Fruit fly (Drosophila melanogaster) whole organism: Measurements from ENCODE around the gene Nepl9.

Experiments used
- CG8478 ChIP-seq: fragments of >200 bp; optimal IDR thresholded peaks from 2 replicates; lab custom pipeline; 2018; ENCODE audit warnings: inconsistent platforms
- Dll ChIP-seq: fragments of >200 bp; optimal IDR thresholded peaks from 2 replicates; lab custom pipeline; 2017
- EcR ChIP-seq, 2 experiments: fragments of >200 bp; optimal IDR thresholded peaks; 2 replicates each; lab custom pipeline; 2017; ENCODE audit warnings: missing biosample characterization in 2 of 2, missing genetic modification characterization in 2 of 2, missing genetic modification reagents in 2 of 2
- pan ChIP-seq: fragments of >200 bp; optimal IDR thresholded peaks from 2 replicates; lab custom pipeline; 2017
- psq ChIP-seq: fragments of >200 bp; optimal IDR thresholded peaks from 2 replicates; lab custom pipeline; 2017
- usp ChIP-seq: fragments of >200 bp; optimal IDR thresholded peaks from 2 replicates; lab custom pipeline; 2017; ENCODE audit warnings: missing biosample characterization, missing genetic modification characterization, mixed read lengths

Gene Nepl9

dm6 chr2L:16815989-16816749, 20.9 kb downstream of the Nepl9 start, which contains the start of gene mdy:
Gene mdy (plus strand): TSS chr2L:16816660.
- no peak for TF ChIP-seq usp (GFP tag; lab: Kevin White, UChicago)
- TF ChIP-seq EcR (GFP tag; optimal IDR thresholded peaks at IDR 0.05; lab: Kevin White, UChicago): no peak
- no peak for TF ChIP-seq pan (lab: Kevin White, UChicago)
- no peak for TF ChIP-seq psq (lab: Kevin White, UChicago)
- no peak for TF ChIP-seq Dll (lab: Kevin White, UChicago)
- TF ChIP-seq CG8478: no peak

- TF ChIP-seq psq (lab: Kevin White, UChicago) (no peak), usp (GFP tag; lab: Kevin White, UChicago) (no peak), EcR (GFP tag; optimal IDR thresholded peaks at IDR 0.05; lab: Kevin White, UChicago) (no peak), pan (lab: Kevin White, UChicago) (no peak), Dll (lab: Kevin White, UChicago) (no peak), CG8478 (no peak)
These were observed 28.3 kb downstream of the Nepl9 start for dm6 chr2L:16808752-16809151.

- TF ChIP-seq Dll (lab: Kevin White, UChicago): no peak
- no peak for TF ChIP-seq CG8478
- TF ChIP-seq EcR (GFP tag; optimal IDR thresholded peaks at IDR 0.05; lab: Kevin White, UChicago): no peak
- no peak for TF ChIP-seq pan (lab: Kevin White, UChicago)
- TF ChIP-seq psq (lab: Kevin White, UChicago): no peak
- TF ChIP-seq usp (GFP tag; lab: Kevin White, UChicago): no peak
These were observed 32.6 kb downstream of the Nepl9 start, which contains the start of gene CG13272 for dm6 chr2L:16804376-16804934. Gene CG13272 (plus strand): TSS chr2L:16804884.

- TF ChIP-seq Dll (lab: Kevin White, UChicago) (no peak), EcR (GFP tag; optimal IDR thresholded peaks at IDR 0.05; lab: Kevin White, UChicago) (no peak), psq (lab: Kevin White, UChicago) (no peak), CG8478 (no peak), usp (GFP tag; lab: Kevin White, UChicago) (no peak), pan (lab: Kevin White, UChicago) (no peak)
These were observed 33.4 kb downstream of the Nepl9 start for dm6 chr2L:16803638-16804037.

- no peak for TF ChIP-seq Dll (lab: Kevin White, UChicago)
- TF ChIP-seq EcR (GFP tag; optimal IDR thresholded peaks at IDR 0.05; lab: Kevin White, UChicago): no peak
- TF ChIP-seq psq (lab: Kevin White, UChicago): no peak
- no peak for TF ChIP-seq pan (lab: Kevin White, UChicago)
- no peak for TF ChIP-seq CG8478
- no peak for TF ChIP-seq usp (GFP tag; lab: Kevin White, UChicago)
These were observed 35.4 kb downstream of the Nepl9 start for dm6 chr2L:16801578-16802152.

dm6 chr2L:16799496-16799895, 37.6 kb downstream of the Nepl9 start:
- TF ChIP-seq usp (GFP tag; lab: Kevin White, UChicago) (no peak), CG8478 (no peak), psq (lab: Kevin White, UChicago) (no peak), Dll (lab: Kevin White, UChicago) (no peak), pan (lab: Kevin White, UChicago) (no peak), EcR (GFP tag; optimal IDR thresholded peaks at IDR 0.05; lab: Kevin White, UChicago) (no peak)

dm6 chr2L:16798705-16799104, 38.4 kb downstream of the Nepl9 start, which contains the start of gene Ugt37D1:
Gene Ugt37D1 (plus strand): TSS chr2L:16799025.
- no peak for TF ChIP-seq psq (lab: Kevin White, UChicago)

- no peak for TF ChIP-seq Dll (lab: Kevin White, UChicago)
- TF ChIP-seq psq (lab: Kevin White, UChicago): no peak
- no peak for TF ChIP-seq CG8478
- TF ChIP-seq usp (GFP tag; lab: Kevin White, UChicago): no peak
- no peak for TF ChIP-seq EcR (GFP tag; optimal IDR thresholded peaks at IDR 0.05; lab: Kevin White, UChicago)
- TF ChIP-seq pan (lab: Kevin White, UChicago): no peak
These were observed 40.9 kb downstream of the Nepl9 start, which contains the start of gene Ugt37E1 for dm6 chr2L:16796104-16796645. Gene Ugt37E1 (plus strand): TSS chr2L:16796595.

dm6 chr2L:16793970-16794369, 43.1 kb downstream of the Nepl9 start, which contains the start of gene Ugt37C2:
Gene Ugt37C2 (plus strand): TSS chr2L:16794211.
- TF ChIP-seq usp (GFP tag; lab: Kevin White, UChicago) (no peak), pan (lab: Kevin White, UChicago) (no peak), psq (lab: Kevin White, UChicago) (no peak), Dll (lab: Kevin White, UChicago) (no peak), CG8478 (no peak), EcR (GFP tag; optimal IDR thresholded peaks at IDR 0.05; lab: Kevin White, UChicago) (no peak)

dm6 chr2L:16791345-16791744, 45.7 kb downstream of the Nepl9 start, which contains the start of gene CG17928:
Gene CG17928 (plus strand): TSS chr2L:16791568.
- TF ChIP-seq EcR (GFP tag; optimal IDR thresholded peaks at IDR 0.05; lab: Kevin White, UChicago) (no peak), pan (lab: Kevin White, UChicago) (no peak), Dll (lab: Kevin White, UChicago) (no peak), psq (lab: Kevin White, UChicago) (no peak), CG8478 (no peak), usp (GFP tag; lab: Kevin White, UChicago) (no peak)

dm6 chr2L:16790671-16791270, 46.3 kb downstream of the Nepl9 start, which contains the start of gene Cyt-b5-r:
Gene Cyt-b5-r (minus strand): TSS chr2L:16790721.
- no peak for TF ChIP-seq usp (GFP tag; lab: Kevin White, UChicago)
- no peak for TF ChIP-seq CG8478
- TF ChIP-seq pan (lab: Kevin White, UChicago): no peak
- TF ChIP-seq EcR (GFP tag; optimal IDR thresholded peaks at IDR 0.05; lab: Kevin White, UChicago): no peak
- no peak for TF ChIP-seq psq (lab: Kevin White, UChicago)
- no peak for TF ChIP-seq Dll (lab: Kevin White, UChicago)
